Worm (Caenorhabditis elegans): ENCODE results near the gene ZK1073.2.

DNA sequence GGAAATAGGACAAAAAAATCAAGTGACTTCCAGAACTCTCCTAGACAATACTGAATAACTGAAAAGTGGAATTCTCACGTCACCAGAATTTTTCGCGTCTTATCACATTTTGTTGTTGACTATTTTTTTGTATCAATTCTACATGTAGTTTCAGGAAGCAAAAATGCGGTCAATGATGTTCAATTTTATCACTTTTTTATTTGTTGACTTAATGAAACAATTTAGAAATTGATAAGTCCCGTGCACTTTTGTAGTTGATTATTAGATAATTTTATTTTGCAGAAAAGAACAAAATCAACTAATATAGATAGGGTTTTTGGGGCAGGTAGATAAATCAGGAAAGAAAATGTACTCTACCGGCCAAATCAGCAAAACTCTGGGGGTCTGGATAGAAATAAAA is 26.7 kb downstream of the ZK1073.2 start:
- no peak for TF ChIP-seq ztf-11 (tag; optimal IDR thresholded peaks at IDR 0.05)
- TF ChIP-seq drap-1 (GFP tag; optimal IDR thresholded peaks at IDR 0.05) = no peak
- TF ChIP-seq blmp-1 (tag; optimal IDR thresholded peaks at IDR 0.05) = no peak
- TF ChIP-seq snpc-4 (tag; optimal IDR thresholded peaks at IDR 0.05) = no peak
- no peak for TF ChIP-seq nhr-2 (tag; optimal IDR thresholded peaks at IDR 0.05)
- no peak for TF ChIP-seq lsy-2 (tag; optimal IDR thresholded peaks at IDR 0.05)
- no peak for TF ChIP-seq lin-13 (tag; optimal IDR thresholded peaks at IDR 0.05)
- no peak for TF ChIP-seq elt-1 (tag; optimal IDR thresholded peaks at IDR 0.05; ENCODE audit: borderline replicate concordance, insufficient read depth)
- no peak for TF ChIP-seq ceh-39 (tag; optimal IDR thresholded peaks at IDR 0.05)
- no peak for TF ChIP-seq pha-4 (tag; optimal IDR thresholded peaks at IDR 0.05)
- TF ChIP-seq bed-3 (GFP tag; optimal IDR thresholded peaks at IDR 0.05) = no peak
- no peak for TF ChIP-seq nhr-28 (tag; optimal IDR thresholded peaks at IDR 0.05)
- TF ChIP-seq sptf-1 (tag; optimal IDR thresholded peaks at IDR 0.05) = no peak

Measured in whole organism, mixed stage, embryonic.